Fruit fly (Drosophila melanogaster): ENCODE results near the gene CG18249.

CG18249 gene

DNA sequence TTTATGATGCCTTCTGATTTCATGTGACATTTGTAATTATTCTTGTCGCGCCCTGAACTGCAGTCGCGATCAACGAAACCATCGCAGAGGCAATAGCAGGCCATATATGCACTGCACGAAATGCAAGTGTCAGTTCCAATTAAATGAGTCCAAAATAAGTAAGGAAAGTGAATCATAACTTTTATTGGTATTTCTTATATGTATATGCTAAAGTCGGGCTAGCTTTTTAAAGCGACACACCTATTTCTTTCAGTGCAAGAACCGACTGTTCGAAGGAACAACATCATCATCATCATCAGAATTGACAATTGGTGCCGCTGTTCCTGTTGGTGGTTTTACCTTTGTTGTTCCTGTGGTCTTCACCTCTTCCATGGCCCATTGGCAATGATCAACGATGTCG lies 22.8 kb upstream of the CG18249 start (continued):
- no peak for TF ChIP-seq eyg (GFP tag; optimal IDR thresholded peaks at IDR 0.05)
- no peak for TF ChIP-seq Kr (GFP tag; optimal IDR thresholded peaks at IDR 0.05)
- no peak for TF ChIP-seq Max (GFP tag; optimal IDR thresholded peaks at IDR 0.05)
- no peak for TF ChIP-seq ranshi (GFP tag; IDR thresholded peaks at IDR 0.05)
- TF ChIP-seq Aef1 (GFP tag; IDR thresholded peaks at IDR 0.05): no peak
- no peak for TF ChIP-seq odd (GFP tag; optimal IDR thresholded peaks at IDR 0.05)
- no peak for TF ChIP-seq Hr3 (GFP tag; optimal IDR thresholded peaks at IDR 0.05)
- TF ChIP-seq CG15601 (tag; optimal IDR thresholded peaks at IDR 0.05): no peak
- no peak for TF ChIP-seq Nf-YC (tag; optimal IDR thresholded peaks at IDR 0.05)
- peak; percentile 37 for TF ChIP-seq CG30431 (GFP tag; optimal IDR thresholded peaks at IDR 0.05)
- TF ChIP-seq CG17802 (tag; optimal IDR thresholded peaks at IDR 0.05): no peak
- no peak for TF ChIP-seq CG9437 (GFP tag; optimal IDR thresholded peaks at IDR 0.05)
- TF ChIP-seq YL-1 (GFP tag; optimal IDR thresholded peaks at IDR 0.05): no peak
- TF ChIP-seq crol (GFP tag; IDR thresholded peaks at IDR 0.05): no peak
- TF ChIP-seq Mes4 (GFP tag; optimal IDR thresholded peaks at IDR 0.05): no peak
- no peak for TF ChIP-seq CG7271 (tag; optimal IDR thresholded peaks at IDR 0.05)
- TF ChIP-seq slou (GFP tag; optimal IDR thresholded peaks at IDR 0.05): no peak
- TF ChIP-seq ash1 (GFP tag; optimal IDR thresholded peaks at IDR 0.05): no peak
- TF ChIP-seq Rx (GFP tag; IDR thresholded peaks at IDR 0.05): no peak
- TF ChIP-seq jigr1 (GFP tag; IDR thresholded peaks at IDR 0.05): no peak
- no peak for TF ChIP-seq onecut (GFP tag; IDR thresholded peaks at IDR 0.05)
- no peak for TF ChIP-seq CHES-1-like (GFP tag; optimal IDR thresholded peaks at IDR 0.05)
- TF ChIP-seq Asciz (GFP tag; optimal IDR thresholded peaks at IDR 0.05): no peak
- TF ChIP-seq CG10565 (GFP tag; optimal IDR thresholded peaks at IDR 0.05): no peak
- TF ChIP-seq Antp (GFP tag; optimal IDR thresholded peaks at IDR 0.05): no peak
- no peak for TF ChIP-seq Scr (GFP tag; IDR thresholded peaks at IDR 0.05; ENCODE audit: partially characterized antibody)
- no peak for TF ChIP-seq her (GFP tag; optimal IDR thresholded peaks at IDR 0.05)
- no peak for TF ChIP-seq crp (GFP tag; optimal IDR thresholded peaks at IDR 0.05)
- no peak for TF ChIP-seq org-1 (GFP tag; optimal IDR thresholded peaks at IDR 0.05)
- TF ChIP-seq Hmx (GFP tag; optimal IDR thresholded peaks at IDR 0.05): no peak
- TF ChIP-seq vfl (GFP tag; optimal IDR thresholded peaks at IDR 0.05): no peak
- peak; percentile 37 for TF ChIP-seq trem (tag; optimal IDR thresholded peaks at IDR 0.05)
- TF ChIP-seq CG3163 (GFP tag; optimal IDR thresholded peaks at IDR 0.05): no peak
- no peak for TF ChIP-seq bigmax (GFP tag; optimal IDR thresholded peaks at IDR 0.05)
- no peak for TF ChIP-seq dan (GFP tag; IDR thresholded peaks at IDR 0.05)
- TF ChIP-seq Drgx (GFP tag; IDR thresholded peaks at IDR 0.05): 0 out of 2 replicates have a peak, but pooled peaks have one; percentile 20
- TF ChIP-seq CG15696 (tag; optimal IDR thresholded peaks at IDR 0.05): peak; percentile 73

DNA sequence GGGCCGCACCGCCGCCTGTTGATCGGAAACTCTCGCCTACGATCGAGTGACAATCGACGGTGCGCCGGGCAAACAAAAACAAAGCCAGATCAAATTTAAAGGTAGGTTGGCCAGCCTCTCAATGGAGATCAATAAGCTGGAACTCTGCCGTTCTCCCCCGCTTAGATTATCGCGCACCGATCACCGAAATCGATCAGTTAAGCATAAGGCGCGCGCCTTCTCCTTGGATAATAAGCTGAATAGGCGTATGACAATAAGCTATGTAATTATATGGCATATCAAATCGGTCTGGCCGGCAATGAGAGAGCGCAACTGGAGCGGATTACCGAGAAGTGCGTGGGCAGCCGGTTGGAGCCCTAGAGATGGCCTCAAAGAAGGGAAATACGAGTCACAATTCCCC lies 21.6 kb upstream of the CG18249 start:
- TF ChIP-seq Med (GFP tag): peak; percentile 60
- TF ChIP-seq tll (GFP tag; optimal IDR thresholded peaks at IDR 0.05): no peak
- TF ChIP-seq tin (GFP tag; optimal IDR thresholded peaks at IDR 0.05): no peak
- TF ChIP-seq CG9817 (tag; optimal IDR thresholded peaks at IDR 0.05): no peak
- no peak for TF ChIP-seq lab (GFP tag; optimal IDR thresholded peaks at IDR 0.05)
- TF ChIP-seq CG7786 (GFP tag; optimal IDR thresholded peaks at IDR 0.05): no peak
- TF ChIP-seq inv (GFP tag; IDR thresholded peaks at IDR 0.05; ENCODE audit: partially characterized antibody): no peak
- TF ChIP-seq CG10366 (GFP tag; IDR thresholded peaks at IDR 0.05): no peak
- no peak for TF ChIP-seq ab (GFP tag; optimal IDR thresholded peaks at IDR 0.05)
- no peak for TF ChIP-seq CG8359 (GFP tag; optimal IDR thresholded peaks at IDR 0.05; ENCODE audit: borderline replicate concordance)
- TF ChIP-seq sqz (GFP tag; optimal IDR thresholded peaks at IDR 0.05): no peak
- TF ChIP-seq sima (GFP tag; optimal IDR thresholded peaks at IDR 0.05): no peak
- TF ChIP-seq Stat92E (GFP tag; optimal IDR thresholded peaks at IDR 0.05): no peak
- TF ChIP-seq PHDP (tag; optimal IDR thresholded peaks at IDR 0.05): no peak
- TF ChIP-seq CG7357 (GFP tag; IDR thresholded peaks at IDR 0.05): no peak
- TF ChIP-seq oc (tag; optimal IDR thresholded peaks at IDR 0.05): peak; percentile 86
- TF ChIP-seq ranshi (GFP tag; IDR thresholded peaks at IDR 0.05): no peak
- no peak for TF ChIP-seq bigmax (GFP tag; optimal IDR thresholded peaks at IDR 0.05)
